Worm (Caenorhabditis elegans) whole organism, young adult: ENCODE measurements around the gene Y57G11B.8.

ENCODE experiments used
- C17E4.6 ChIP-seq: fragments of 200-800 bp; sonication (Bioruptor generic); IDR thresholded peaks from 2 replicates; pipeline ENCODE4 v1.3.6; 2022; ENCODE audit warnings: missing genetic modification reagents, missing genetic modification characterization, missing compliant biosample characterization
- F10E7.11 ChIP-seq: sonication (generic microtip); optimal IDR thresholded peaks from 2 replicates; lab custom pipeline; 2017; ENCODE audit warnings: mild to moderate bottlenecking, missing genetic modification characterization, moderate library complexity, missing compliant biosample characterization
- F52B5.7 ChIP-seq: sonication (generic microtip); optimal IDR thresholded peaks from 2 replicates; lab custom pipeline; 2016; ENCODE audit warnings: mild to moderate bottlenecking, missing genetic modification characterization, missing compliant biosample characterization
- F57A8.1 ChIP-seq: fragments of 200-800 bp; sonication (Bioruptor generic); optimal IDR thresholded peaks from 2 replicates; lab custom pipeline; 2018; ENCODE audit warnings: mild to moderate bottlenecking, missing genetic modification characterization, moderate library complexity, missing compliant biosample characterization
- T07F8.4 ChIP-seq: sonication (generic microtip); optimal IDR thresholded peaks from 2 replicates; lab custom pipeline; 2016; ENCODE audit warnings: mild to moderate bottlenecking, missing genetic modification characterization, moderate library complexity, missing compliant biosample characterization
- Y53G8AR.9 ChIP-seq: fragments of 200-800 bp; sonication (Bioruptor generic); conservative IDR thresholded peaks from 2 replicates; pipeline ENCODE4 v1.3.6; 2022; ENCODE audit warnings: missing genetic modification reagents, missing genetic modification characterization, missing compliant biosample characterization
- Y79H2A.3 ChIP-seq: fragments of 200-800 bp; sonication (Bioruptor generic); conservative IDR thresholded peaks from 2 replicates; pipeline ENCODE4 v1.3.6; 2022; ENCODE audit warnings: missing genetic modification reagents, missing genetic modification characterization, missing compliant biosample characterization
- Y95B8A.8 ChIP-seq: fragments of 200-800 bp; sonication (Bioruptor generic); IDR thresholded peaks from 2 replicates; pipeline ENCODE4 v1.3.6; 2022; ENCODE audit warnings: missing genetic modification reagents, missing genetic modification characterization, missing compliant biosample characterization
- ZK185.1 ChIP-seq: sonication (generic microtip); optimal IDR thresholded peaks from 2 replicates; lab custom pipeline; 2016; ENCODE audit warnings: mild to moderate bottlenecking, missing genetic modification characterization, missing compliant biosample characterization; ENCODE audit not compliant: poor library complexity, severe bottlenecking
- aptf-3 ChIP-seq: fragments of 200-800 bp; sonication (Bioruptor generic); IDR thresholded peaks from 2 replicates; pipeline ENCODE4 v1.3.6; 2022; ENCODE audit warnings: missing genetic modification characterization, missing compliant biosample characterization
- atf-7 ChIP-seq: sonication (generic microtip); optimal IDR thresholded peaks from 2 replicates; lab custom pipeline; 2017; ENCODE audit warnings: mild to moderate bottlenecking, missing genetic modification characterization, missing compliant biosample characterization
- attf-3 ChIP-seq: fragments of 200-800 bp; sonication (Bioruptor generic); conservative IDR thresholded peaks from 2 replicates; pipeline ENCODE4 v1.3.6; 2022; ENCODE audit warnings: missing genetic modification reagents, missing genetic modification characterization, missing compliant biosample characterization
- attf-5 ChIP-seq: fragments of 200-800 bp; sonication (Bioruptor generic); optimal IDR thresholded peaks from 2 replicates; lab custom pipeline; 2018; ENCODE audit warnings: mild to moderate bottlenecking, missing genetic modification characterization, missing compliant biosample characterization
- attf-6 ChIP-seq: fragments of 200-800 bp; sonication (Bioruptor generic); IDR thresholded peaks from 2 replicates; pipeline ENCODE4 v1.3.6; 2022; ENCODE audit warnings: missing genetic modification reagents, missing genetic modification characterization, missing compliant biosample characterization
- bed-2 ChIP-seq: fragments of 200-800 bp; sonication (Bioruptor generic); IDR thresholded peaks from 2 replicates; pipeline ENCODE4 v1.3.6; 2022; ENCODE audit warnings: missing genetic modification reagents, missing genetic modification characterization, missing compliant biosample characterization
- cebp-1 ChIP-seq, 2 experiments: fragments of 200-800 bp in 1 of 2; sonication (Bioruptor generic) in 1 of 2; sonication (generic microtip) in 1 of 2; IDR thresholded peaks in 1 of 2; optimal IDR thresholded peaks in 1 of 2; 2 replicates each; pipeline versions ENCODE4 v1.3.6 to Lab custom; 2017 to 2022; ENCODE audit warnings: missing compliant biosample characterization in 2 of 2, missing genetic modification characterization in 2 of 2, mild to moderate bottlenecking in 1 of 2, missing genetic modification reagents in 1 of 2, moderate library complexity in 1 of 2
- chd-7 ChIP-seq: sonication (generic microtip); optimal IDR thresholded peaks from 2 replicates; lab custom pipeline; 2016; ENCODE audit warnings: mild to moderate bottlenecking, missing genetic modification characterization, moderate library complexity, missing compliant biosample characterization
- dox-1 ChIP-seq: fragments of 200-800 bp; sonication (Bioruptor generic); IDR thresholded peaks from 2 replicates; pipeline ENCODE4 v1.3.6; 2022; ENCODE audit warnings: missing genetic modification reagents, missing genetic modification characterization, missing compliant biosample characterization
- dpff-1 ChIP-seq: sonication (generic microtip); optimal IDR thresholded peaks from 2 replicates; lab custom pipeline; 2017; ENCODE audit warnings: mild to moderate bottlenecking, missing genetic modification characterization, missing compliant biosample characterization
- efl-1 ChIP-seq: fragments of 150-350 bp; optimal IDR thresholded peaks from 2 replicates; lab custom pipeline; 2014; ENCODE audit warnings: missing biosample characterization, missing genetic modification reagents, missing genetic modification characterization
- egrh-3 ChIP-seq: fragments of 200-800 bp; sonication (Bioruptor generic); IDR thresholded peaks from 2 replicates; pipeline ENCODE4 v1.3.6; 2022; ENCODE audit warnings: missing genetic modification reagents, missing genetic modification characterization, missing compliant biosample characterization
- ets-4 ChIP-seq: fragments of 200-800 bp; sonication (Bioruptor generic); optimal IDR thresholded peaks from 2 replicates; lab custom pipeline; 2018; ENCODE audit warnings: mild to moderate bottlenecking, missing genetic modification characterization, missing compliant biosample characterization
- hlh-26 ChIP-seq: fragments of 200-800 bp; sonication (Bioruptor generic); conservative IDR thresholded peaks from 2 replicates; pipeline ENCODE4 v1.3.6; 2022; ENCODE audit warnings: missing genetic modification reagents, missing genetic modification characterization, missing compliant biosample characterization
- hmg-1.2 ChIP-seq: fragments of 200-800 bp; sonication (Bioruptor generic); IDR thresholded peaks from 2 replicates; pipeline ENCODE4 v1.3.6; 2022; ENCODE audit warnings: missing genetic modification reagents, missing genetic modification characterization, missing compliant biosample characterization
- hrde-1 ChIP-seq: sonication (generic microtip); optimal IDR thresholded peaks from 2 replicates; lab custom pipeline; 2016; ENCODE audit warnings: missing genetic modification characterization, mild to moderate bottlenecking, missing compliant biosample characterization, moderate library complexity, missing genotype, missing genetic modification reagents, borderline replicate concordance
- lin-35 ChIP-seq, 3 experiments: fragments of 150-350 bp in 2 of 3; sonication (generic microtip) in 1 of 3; optimal IDR thresholded peaks; 2 replicates each; lab custom pipeline; 2014 to 2018; ENCODE audit warnings: missing biosample characterization in 3 of 3, missing genetic modification characterization in 3 of 3, missing genetic modification reagents in 3 of 3
- lin-40 ChIP-seq: sonication (generic microtip); optimal IDR thresholded peaks from 2 replicates; lab custom pipeline; 2016; ENCODE audit warnings: missing genetic modification characterization, mild to moderate bottlenecking, missing compliant biosample characterization, missing genotype, missing genetic modification reagents
- lin-54 ChIP-seq: fragments of 200-800 bp; sonication (Bioruptor generic); optimal IDR thresholded peaks from 2 replicates; lab custom pipeline; 2018; ENCODE audit warnings: mild to moderate bottlenecking, missing genetic modification characterization, missing compliant biosample characterization
- lsy-27 ChIP-seq: sonication (generic microtip); optimal IDR thresholded peaks from 2 replicates; lab custom pipeline; 2017; ENCODE audit warnings: missing genetic modification characterization, mild to moderate bottlenecking, missing compliant biosample characterization, antibody characterized with exemption, missing genotype, borderline replicate concordance; ENCODE audit not compliant: insufficient read depth
- madf-6 ChIP-seq: fragments of 200-800 bp; sonication (Bioruptor generic); IDR thresholded peaks from 2 replicates; pipeline ENCODE4 v1.3.6; 2022; ENCODE audit warnings: missing genetic modification reagents, missing genetic modification characterization, missing compliant biosample characterization
- mcd-1 ChIP-seq: fragments of 200-800 bp; sonication (Bioruptor generic); IDR thresholded peaks from 2 replicates; pipeline ENCODE4 v1.3.6; 2022; ENCODE audit warnings: missing genetic modification reagents, missing genetic modification characterization, missing compliant biosample characterization
- mxl-1 ChIP-seq: sonication (generic microtip); optimal IDR thresholded peaks from 2 replicates; lab custom pipeline; 2016; ENCODE audit warnings: missing genetic modification characterization, missing compliant biosample characterization
- nhr-27 ChIP-seq: fragments of 200-800 bp; sonication (Bioruptor generic); optimal IDR thresholded peaks from 2 replicates; lab custom pipeline; 2018; ENCODE audit warnings: mild to moderate bottlenecking, missing genetic modification characterization, moderate library complexity, missing compliant biosample characterization
- pbrm-1 ChIP-seq: fragments of 200-800 bp; sonication (Bioruptor generic); IDR thresholded peaks from 2 replicates; pipeline ENCODE4 v1.3.6; 2022; ENCODE audit warnings: missing genetic modification reagents, missing genetic modification characterization, missing compliant biosample characterization
- sea-2 ChIP-seq: fragments of 200-800 bp; sonication (Bioruptor generic); IDR thresholded peaks from 2 replicates; pipeline ENCODE4 v1.3.6; 2022; ENCODE audit warnings: missing genetic modification characterization, missing compliant biosample characterization
- snpc-4 ChIP-seq, 5 experiments: fragments of 150-350 bp in 1 of 5; sonication (generic microtip) in 4 of 5; optimal IDR thresholded peaks; 2 replicates each; lab custom pipeline; 2014 to 2018; ENCODE audit warnings: missing genetic modification characterization in 5 of 5, missing biosample characterization in 3 of 5, antibody characterized with exemption in 2 of 5, mild to moderate bottlenecking in 2 of 5, missing compliant biosample characterization in 2 of 5, missing genotype in 2 of 5, moderate library complexity in 2 of 5, missing genetic modification reagents in 1 of 5
- tbp1 ChIP-seq: fragments of 200-800 bp; sonication (Bioruptor generic); optimal IDR thresholded peaks from 2 replicates; lab custom pipeline; 2018; ENCODE audit warnings: mild to moderate bottlenecking, missing genetic modification characterization, missing compliant biosample characterization
- unc-62 ChIP-seq: fragments of 150-350 bp; optimal IDR thresholded peaks from 2 replicates; lab custom pipeline; 2014; ENCODE audit warnings: missing biosample characterization, missing genetic modification reagents, missing genetic modification characterization
- zim-3 ChIP-seq: sonication (generic microtip); optimal IDR thresholded peaks from 2 replicates; lab custom pipeline; 2017; ENCODE audit warnings: mild to moderate bottlenecking, missing genetic modification characterization, moderate library complexity, missing compliant biosample characterization

Y57G11B.8 gene

ce11 chrIV:14608605-14609004 is 30.1 kb upstream of the Y57G11B.8 start:
- TF ChIP-seq hlh-26 (GFP tag; lab: Robert Waterston, UW), result no peak
- no peak for TF ChIP-seq mxl-1 (tag; lab: Kevin White, UChicago)
- no peak for TF ChIP-seq snpc-4 (GFP tag; optimal IDR thresholded peaks at IDR 0.05; lab: Kevin White, UChicago)
- TF ChIP-seq snpc-4 (tag; optimal IDR thresholded peaks at IDR 0.05; lab: Kevin White, UChicago), result peak in 1 of 4 experiments; percentile 55
- no peak for TF ChIP-seq egrh-3

DNA sequence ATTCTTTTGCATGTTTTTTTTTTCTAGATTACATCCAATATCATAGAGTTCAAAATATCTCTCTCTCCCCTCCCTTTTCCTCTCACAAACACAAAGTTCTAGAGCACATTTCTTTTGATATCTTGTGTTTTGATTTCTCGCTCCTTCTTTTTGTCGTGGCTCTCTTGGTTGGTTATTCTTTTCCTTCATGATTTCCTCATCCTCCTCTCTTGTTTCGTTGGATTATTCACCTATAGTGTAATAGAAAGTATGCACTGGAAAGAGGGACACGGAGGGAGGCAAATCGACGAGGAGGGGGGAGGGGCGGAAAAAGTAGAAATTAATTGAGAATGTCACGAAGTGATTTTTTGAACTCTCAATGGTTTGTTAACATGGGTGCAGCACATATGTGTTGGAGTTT is 28.0 kb upstream of the Y57G11B.8 start:
- TF ChIP-seq egrh-3 (no peak), Y53G8AR.9 (GFP tag; lab: Robert Waterston, UW) (no peak), lsy-27 (tag; lab: Kevin White, UChicago) (no peak)

DNA sequence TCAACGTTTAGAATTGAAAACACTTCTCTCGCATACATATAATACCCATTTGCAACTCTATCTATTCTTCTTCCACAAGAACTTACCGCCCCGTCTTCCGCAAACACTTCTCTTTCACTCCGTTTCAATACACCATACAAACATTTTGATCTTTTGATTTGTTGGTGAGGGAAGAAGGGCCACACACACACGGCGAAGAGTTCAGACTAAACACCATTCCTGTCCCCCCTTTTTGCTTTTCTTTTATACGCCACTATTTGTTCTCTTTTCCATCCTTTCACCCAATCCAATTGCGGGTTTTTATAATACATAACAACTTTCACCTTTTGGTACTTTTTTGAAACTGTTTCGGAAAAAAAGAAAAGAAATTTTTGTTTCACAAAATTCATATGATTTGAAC is 26.6 kb upstream of the Y57G11B.8 start:
- no peak for TF ChIP-seq hmg-1.2
- TF ChIP-seq chd-7 (tag; lab: Kevin White, UChicago), result no peak

DNA sequence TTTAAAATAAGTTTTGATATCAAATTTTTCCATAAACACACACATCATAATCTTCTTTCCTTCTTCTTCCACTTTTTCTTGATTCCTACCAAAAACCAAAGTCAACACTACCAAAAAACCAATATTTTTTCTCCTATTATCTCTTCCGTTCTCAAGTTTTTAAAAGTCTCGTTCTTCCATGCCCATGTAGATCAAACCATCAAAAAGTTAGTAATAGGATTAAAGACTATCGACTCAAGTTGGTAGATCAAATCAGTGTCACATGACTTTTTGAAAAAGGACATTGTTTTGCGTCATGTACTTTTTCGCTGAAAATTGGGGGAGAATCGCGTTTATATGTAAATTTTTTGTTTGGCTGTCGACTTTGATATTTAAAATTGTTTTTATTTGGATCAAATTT is 24.5 kb upstream of the Y57G11B.8 start:
- TF ChIP-seq aptf-3 (GFP tag; lab: Robert Waterston, UW), result no peak
- no peak for TF ChIP-seq T07F8.4
- TF ChIP-seq unc-62 (GFP tag; lab: Kevin White, UChicago), result no peak

DNA sequence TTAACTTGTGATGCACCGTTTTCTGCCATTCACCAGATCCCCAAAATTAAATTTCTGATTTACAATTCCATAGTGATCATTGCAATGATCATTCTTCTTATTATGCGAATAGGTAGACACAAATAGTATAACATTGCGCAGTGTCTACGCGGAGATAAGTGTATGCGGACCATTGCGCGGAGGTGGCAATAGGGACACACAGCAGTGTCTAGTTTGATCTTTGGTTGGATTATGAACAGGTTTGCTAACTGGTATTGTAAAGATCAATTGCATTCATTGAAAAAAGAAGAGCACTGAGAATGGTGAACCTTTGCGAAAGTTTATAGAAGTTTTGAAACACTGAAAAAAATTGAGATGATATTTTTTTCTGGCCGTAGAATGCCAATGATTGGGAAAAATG is 20.8 kb upstream of the Y57G11B.8 start:
- TF ChIP-seq efl-1 (GFP tag; lab: Kevin White, UChicago) (no peak), attf-6 (0 out of 2 replicates have a peak, but pooled peaks have one; percentile 14)

DNA sequence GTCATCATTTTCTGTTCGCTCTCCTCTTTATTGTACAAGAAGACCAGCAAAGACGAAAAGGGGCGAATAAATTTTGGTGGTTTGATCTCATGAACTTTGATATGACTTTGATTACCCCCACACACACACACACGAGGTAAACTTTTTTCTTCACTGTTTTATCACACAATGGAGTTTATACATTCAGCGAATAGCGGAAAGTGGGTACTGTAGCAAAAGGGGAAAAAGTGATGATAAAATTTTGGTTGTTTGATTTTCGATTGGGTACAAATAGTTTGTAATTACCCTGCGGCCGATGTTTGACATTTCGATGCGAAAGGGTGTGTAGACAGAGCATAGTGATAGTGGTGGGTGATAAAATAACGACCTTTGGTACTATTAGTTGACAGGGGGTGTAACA is 15.7 kb upstream of the Y57G11B.8 start:
- TF ChIP-seq F57A8.1 (no peak), dpff-1 (tag; lab: Kevin White, UChicago) (no peak), pbrm-1 (0 out of 2 replicates have a peak, but pooled peaks have one; percentile 28), ZK185.1 (tag; lab: Kevin White, UChicago) (peak; percentile 75), Y95B8A.8 (0 out of 2 replicates have a peak, but pooled peaks have one; percentile 23), mcd-1 (GFP tag; lab: Robert Waterston, UW) (no peak), attf-5 (no peak), madf-6 (no peak), tbp1 (GFP tag; lab: Kevin White, UChicago) (peak; percentile 46), dox-1 (GFP tag; lab: Robert Waterston, UW) (no peak), lin-54 (GFP tag; lab: Kevin White, UChicago) (peak; percentile 55), F52B5.7 (no peak), cebp-1 (GFP tag; IDR thresholded peaks at IDR 0.05; lab: Robert Waterston, UW) (peak; percentile 22; the same call in 1 of the 2 replicates), cebp-1 (tag; optimal IDR thresholded peaks at IDR 0.05; lab: Kevin White, UChicago) (no peak), bed-2 (GFP tag; lab: Robert Waterston, UW) (no peak), lin-40 (tag; lab: Kevin White, UChicago) (peak; percentile 94), Y79H2A.3 (GFP tag; lab: Robert Waterston, UW) (no peak), lin-35 (GFP tag; optimal IDR thresholded peaks at IDR 0.05; lab: Kevin White, UChicago) (no peak), nhr-27 (tag; lab: Kevin White, UChicago) (no peak), hrde-1 (tag; lab: Kevin White, UChicago) (no peak), zim-3 (tag; lab: Kevin White, UChicago) (no peak), attf-3 (no peak), F10E7.11 (no peak), sea-2 (GFP tag; lab: Robert Waterston, UW) (no peak), atf-7 (tag; lab: Kevin White, UChicago) (peak; percentile 95), ets-4 (GFP tag; lab: Kevin White, UChicago) (peak; percentile 58), C17E4.6 (no peak)
